Fruit fly (Drosophila melanogaster): Measurements from ENCODE around the gene eIF2Bbeta.

The eIF2Bbeta gene

dm6 chrX:2658258-2658853, 46.0 kb upstream of the eIF2Bbeta start (continued):
- TF ChIP-seq her (GFP tag; optimal IDR thresholded peaks at IDR 0.05) (no peak), CG12659 (GFP tag; optimal IDR thresholded peaks at IDR 0.05) (no peak), Six4 (GFP tag; optimal IDR thresholded peaks at IDR 0.05) (no peak), Hr51 (GFP tag; optimal IDR thresholded peaks at IDR 0.05) (no peak), CG15073 (GFP tag; optimal IDR thresholded peaks at IDR 0.05) (no peak), Fer3 (tag; optimal IDR thresholded peaks at IDR 0.05) (no peak), ems (GFP tag; optimal IDR thresholded peaks at IDR 0.05) (no peak), inv (GFP tag; IDR thresholded peaks at IDR 0.05; ENCODE audit: partially characterized antibody) (no peak), CG8478 (optimal IDR thresholded peaks at IDR 0.05) (no peak), CG5245 (GFP tag; optimal IDR thresholded peaks at IDR 0.05) (no peak), chm (GFP tag; IDR thresholded peaks at IDR 0.05) (peak; percentile 24; the same call in 1 of the 2 replicates), chinmo (GFP tag; IDR thresholded peaks at IDR 0.05; ENCODE audit: partially characterized antibody) (peak; percentile 93), CG11695 (GFP tag; IDR thresholded peaks at IDR 0.05) (0 out of 3 replicates have a peak, but pooled peaks have one; percentile 22), Vsx1 (GFP tag; optimal IDR thresholded peaks at IDR 0.05) (no peak), Neu2 (GFP tag; optimal IDR thresholded peaks at IDR 0.05; ENCODE audit: borderline replicate concordance) (no peak), CG13287 (GFP tag; IDR thresholded peaks at IDR 0.05; ENCODE audit: partially characterized antibody) (peak; percentile 31; the same call in 1 of the 2 replicates), hth (optimal IDR thresholded peaks at IDR 0.05) (no peak), CG4854 (GFP tag; optimal IDR thresholded peaks at IDR 0.05) (no peak), ci (GFP tag; IDR thresholded peaks at IDR 0.05) (peak; percentile 60; the same call in 1 of the 3 replicates), D19A (tag; optimal IDR thresholded peaks at IDR 0.05) (no peak), ewg (GFP tag; optimal IDR thresholded peaks at IDR 0.05) (no peak), CG34376 (GFP tag; optimal IDR thresholded peaks at IDR 0.05) (peak; percentile 56), MESR4 (GFP tag; optimal IDR thresholded peaks at IDR 0.05) (no peak), CG3281 (GFP tag; optimal IDR thresholded peaks at IDR 0.05) (no peak), H15 (GFP tag; IDR thresholded peaks at IDR 0.05) (no peak), trem (tag; optimal IDR thresholded peaks at IDR 0.05) (no peak), CG1602 (GFP tag; optimal IDR thresholded peaks at IDR 0.05) (no peak), Stat92E (GFP tag; optimal IDR thresholded peaks at IDR 0.05) (peak in 1 of 3 experiments; percentile 9), CG8388 (GFP tag; optimal IDR thresholded peaks at IDR 0.05) (no peak), cwo (GFP tag; optimal IDR thresholded peaks at IDR 0.05) (peak; percentile 36), kay (GFP tag; optimal IDR thresholded peaks at IDR 0.05) (peak; percentile 45), bab2 (GFP tag; optimal IDR thresholded peaks at IDR 0.05) (no peak), stc (GFP tag; IDR thresholded peaks at IDR 0.05) (no peak), CG4820 (GFP tag; optimal IDR thresholded peaks at IDR 0.05) (no peak), ham (GFP tag; IDR thresholded peaks at IDR 0.05) (no peak), Awh (GFP tag; IDR thresholded peaks at IDR 0.05) (no peak), CG18764 (GFP tag; optimal IDR thresholded peaks at IDR 0.05) (no peak), CG33557 (GFP tag; optimal IDR thresholded peaks at IDR 0.05) (no peak), CG34224 (GFP tag; IDR thresholded peaks at IDR 0.05; ENCODE audit: partially characterized antibody) (peak; percentile 42; the same call in 1 of the 3 replicates), Nf-YC (tag; optimal IDR thresholded peaks at IDR 0.05) (no peak), Trl (optimal IDR thresholded peaks at IDR 0.05) (peak; percentile 58 to 93), Trl (GFP tag; optimal IDR thresholded peaks at IDR 0.05) (peak; percentile 42), CG8089 (GFP tag; optimal IDR thresholded peaks at IDR 0.05) (no peak), CG2129 (GFP tag; IDR thresholded peaks at IDR 0.05; ENCODE audit: partially characterized antibody) (no peak), CG6175 (GFP tag; IDR thresholded peaks at IDR 0.05) (no peak), CG14710 (tag; optimal IDR thresholded peaks at IDR 0.05) (no peak), cad (GFP tag; optimal IDR thresholded peaks at IDR 0.05) (no peak), yki (optimal IDR thresholded peaks at IDR 0.05) (no peak), z (GFP tag; IDR thresholded peaks at IDR 0.05) (peak; percentile 49; the same call in 1 of the 3 replicates), CG4617 (GFP tag; optimal IDR thresholded peaks at IDR 0.05; ENCODE audit: borderline replicate concordance) (no peak), aop (GFP tag; IDR thresholded peaks at IDR 0.05) (no peak)
